Worm (Caenorhabditis elegans) whole organism, young adult: ENCODE results near the gene dnc-1.

ENCODE experiments used
- B0019.2 ChIP-seq: fragments of 200-800 bp; sonication (Bioruptor generic); conservative IDR thresholded peaks from 2 replicates; pipeline ENCODE4 v1.3.6; 2022; ENCODE audit warnings: missing genetic modification reagents, missing genetic modification characterization, missing compliant biosample characterization
- B0261.1 ChIP-seq: sonication (generic microtip); optimal IDR thresholded peaks from 2 replicates; lab custom pipeline; 2016; ENCODE audit warnings: mild to moderate bottlenecking, missing genetic modification characterization, moderate library complexity, missing compliant biosample characterization
- B0336.3 ChIP-seq: fragments of 200-800 bp; sonication (Bioruptor generic); IDR thresholded peaks from 2 replicates; pipeline ENCODE4 v1.3.6; 2022; ENCODE audit warnings: missing genetic modification characterization, missing compliant biosample characterization
- D2030.7 ChIP-seq: fragments of 200-800 bp; sonication (Bioruptor generic); IDR thresholded peaks from 2 replicates; pipeline ENCODE4 v1.3.6; 2022; ENCODE audit warnings: missing genetic modification reagents, missing genetic modification characterization, missing compliant biosample characterization
- F10E7.11 ChIP-seq: sonication (generic microtip); optimal IDR thresholded peaks from 2 replicates; lab custom pipeline; 2017; ENCODE audit warnings: mild to moderate bottlenecking, missing genetic modification characterization, moderate library complexity, missing compliant biosample characterization
- F33H1.4 ChIP-seq: fragments of 200-800 bp; sonication (Bioruptor generic); IDR thresholded peaks from 2 replicates; pipeline ENCODE4 v1.3.6; 2022; ENCODE audit warnings: missing genetic modification reagents, missing genetic modification characterization, missing compliant biosample characterization
- F37B4.10 ChIP-seq: fragments of 200-800 bp; sonication (Bioruptor generic); IDR thresholded peaks from 2 replicates; pipeline ENCODE4 v1.3.6; 2022; ENCODE audit warnings: missing genetic modification characterization, missing compliant biosample characterization
- F52B5.7 ChIP-seq: sonication (generic microtip); optimal IDR thresholded peaks from 2 replicates; lab custom pipeline; 2016; ENCODE audit warnings: mild to moderate bottlenecking, missing genetic modification characterization, missing compliant biosample characterization
- K11D2.4 ChIP-seq: fragments of 200-800 bp; sonication (Bioruptor generic); IDR thresholded peaks from 2 replicates; pipeline ENCODE4 v1.3.6; 2022; ENCODE audit warnings: missing genetic modification reagents, missing genetic modification characterization, missing compliant biosample characterization
- Y53G8AR.9 ChIP-seq: fragments of 200-800 bp; sonication (Bioruptor generic); conservative IDR thresholded peaks from 2 replicates; pipeline ENCODE4 v1.3.6; 2022; ENCODE audit warnings: missing genetic modification reagents, missing genetic modification characterization, missing compliant biosample characterization
- Y67H2A.10 ChIP-seq: fragments of 200-800 bp; sonication (Bioruptor generic); conservative IDR thresholded peaks from 2 replicates; pipeline ENCODE4 v1.3.6; 2022; ENCODE audit warnings: missing genetic modification reagents, missing genetic modification characterization, missing compliant biosample characterization
- Y95B8A.8 ChIP-seq: fragments of 200-800 bp; sonication (Bioruptor generic); IDR thresholded peaks from 2 replicates; pipeline ENCODE4 v1.3.6; 2022; ENCODE audit warnings: missing genetic modification reagents, missing genetic modification characterization, missing compliant biosample characterization
- ama-1 ChIP-seq, 3 experiments: fragments of 150-350 bp in 1 of 3; sonication (generic microtip) in 2 of 3; optimal IDR thresholded peaks; 2 replicates each; lab custom pipeline; 2014 to 2018; ENCODE audit warnings: missing biosample characterization in 2 of 3, missing genetic modification characterization in 2 of 3, missing genetic modification reagents in 2 of 3
- aptf-2 ChIP-seq: fragments of 200-800 bp; sonication (Bioruptor generic); conservative IDR thresholded peaks from 2 replicates; pipeline ENCODE4 v1.3.6; 2022; ENCODE audit warnings: missing genetic modification reagents, missing genetic modification characterization, missing compliant biosample characterization
- athp-1 ChIP-seq: sonication (generic microtip); optimal IDR thresholded peaks from 2 replicates; lab custom pipeline; 2017; ENCODE audit warnings: mild to moderate bottlenecking, missing genetic modification characterization, missing compliant biosample characterization
- attf-3 ChIP-seq: fragments of 200-800 bp; sonication (Bioruptor generic); conservative IDR thresholded peaks from 2 replicates; pipeline ENCODE4 v1.3.6; 2022; ENCODE audit warnings: missing genetic modification reagents, missing genetic modification characterization, missing compliant biosample characterization
- cebp-1 ChIP-seq, 2 experiments: fragments of 200-800 bp in 1 of 2; sonication (Bioruptor generic) in 1 of 2; sonication (generic microtip) in 1 of 2; IDR thresholded peaks in 1 of 2; optimal IDR thresholded peaks in 1 of 2; 2 replicates each; pipeline versions ENCODE4 v1.3.6 to Lab custom; 2017 to 2022; ENCODE audit warnings: missing compliant biosample characterization in 2 of 2, missing genetic modification characterization in 2 of 2, mild to moderate bottlenecking in 1 of 2, missing genetic modification reagents in 1 of 2, moderate library complexity in 1 of 2
- ceh-58 ChIP-seq: fragments of 200-800 bp; sonication (Bioruptor generic); IDR thresholded peaks from 2 replicates; pipeline ENCODE4 v1.3.6; 2022; ENCODE audit warnings: missing genetic modification characterization, missing compliant biosample characterization
- efl-1 ChIP-seq: fragments of 150-350 bp; optimal IDR thresholded peaks from 2 replicates; lab custom pipeline; 2014; ENCODE audit warnings: missing biosample characterization, missing genetic modification reagents, missing genetic modification characterization
- ets-4 ChIP-seq: fragments of 200-800 bp; sonication (Bioruptor generic); optimal IDR thresholded peaks from 2 replicates; lab custom pipeline; 2018; ENCODE audit warnings: mild to moderate bottlenecking, missing genetic modification characterization, missing compliant biosample characterization
- him-1 ChIP-seq: sonication (generic microtip); optimal IDR thresholded peaks from 2 replicates; lab custom pipeline; 2016; ENCODE audit warnings: missing genotype, missing genetic modification reagents, missing genetic modification characterization, missing compliant biosample characterization
- hlh-12 ChIP-seq: sonication (generic microtip); optimal IDR thresholded peaks from 2 replicates; lab custom pipeline; 2016; ENCODE audit warnings: missing genetic modification characterization, missing compliant biosample characterization
- hlh-26 ChIP-seq: fragments of 200-800 bp; sonication (Bioruptor generic); conservative IDR thresholded peaks from 2 replicates; pipeline ENCODE4 v1.3.6; 2022; ENCODE audit warnings: missing genetic modification reagents, missing genetic modification characterization, missing compliant biosample characterization
- hsf-1 ChIP-seq: fragments of 200-800 bp; sonication (Bioruptor generic); IDR thresholded peaks from 2 replicates; pipeline ENCODE4 v1.3.6; 2022; ENCODE audit warnings: missing genetic modification reagents, missing genetic modification characterization, missing compliant biosample characterization
- lin-40 ChIP-seq: sonication (generic microtip); optimal IDR thresholded peaks from 2 replicates; lab custom pipeline; 2016; ENCODE audit warnings: missing genetic modification characterization, mild to moderate bottlenecking, missing compliant biosample characterization, missing genotype, missing genetic modification reagents
- lin-54 ChIP-seq: fragments of 200-800 bp; sonication (Bioruptor generic); optimal IDR thresholded peaks from 2 replicates; lab custom pipeline; 2018; ENCODE audit warnings: mild to moderate bottlenecking, missing genetic modification characterization, missing compliant biosample characterization
- lsl-1 ChIP-seq: fragments of 200-800 bp; sonication (Bioruptor generic); optimal IDR thresholded peaks from 2 replicates; lab custom pipeline; 2018; ENCODE audit warnings: mild to moderate bottlenecking, missing genetic modification characterization, moderate library complexity, missing compliant biosample characterization
- lsy-27 ChIP-seq: sonication (generic microtip); optimal IDR thresholded peaks from 2 replicates; lab custom pipeline; 2017; ENCODE audit warnings: missing genetic modification characterization, mild to moderate bottlenecking, missing compliant biosample characterization, antibody characterized with exemption, missing genotype, borderline replicate concordance; ENCODE audit not compliant: insufficient read depth
- madf-8 ChIP-seq: fragments of 200-800 bp; sonication (Bioruptor generic); conservative IDR thresholded peaks from 2 replicates; pipeline ENCODE4 v1.3.6; 2022; ENCODE audit warnings: missing genetic modification reagents, missing genetic modification characterization, missing compliant biosample characterization
- mes-4 ChIP-seq: sonication (generic microtip); optimal IDR thresholded peaks from 2 replicates; lab custom pipeline; 2016; ENCODE audit warnings: missing genotype, missing genetic modification characterization, missing compliant biosample characterization
- mxl-1 ChIP-seq: sonication (generic microtip); optimal IDR thresholded peaks from 2 replicates; lab custom pipeline; 2016; ENCODE audit warnings: missing genetic modification characterization, missing compliant biosample characterization
- pbrm-1 ChIP-seq: fragments of 200-800 bp; sonication (Bioruptor generic); IDR thresholded peaks from 2 replicates; pipeline ENCODE4 v1.3.6; 2022; ENCODE audit warnings: missing genetic modification reagents, missing genetic modification characterization, missing compliant biosample characterization
- pha-4 ChIP-seq: fragments of 150-350 bp; sonication (generic microtip); optimal IDR thresholded peaks from 2 replicates; lab custom pipeline; 2014; ENCODE audit warnings: missing biosample characterization, missing genetic modification reagents, missing genetic modification characterization
- rec-8 ChIP-seq, 2 experiments: sonication (generic microtip); optimal IDR thresholded peaks; 2 replicates each; lab custom pipeline; 2016; ENCODE audit warnings: mild to moderate bottlenecking in 2 of 2, missing genetic modification characterization in 2 of 2, missing genetic modification reagents in 2 of 2, missing genotype in 2 of 2, missing biosample characterization in 1 of 2, missing compliant biosample characterization in 1 of 2, moderate library complexity in 1 of 2
- tbp1 ChIP-seq: fragments of 200-800 bp; sonication (Bioruptor generic); optimal IDR thresholded peaks from 2 replicates; lab custom pipeline; 2018; ENCODE audit warnings: mild to moderate bottlenecking, missing genetic modification characterization, missing compliant biosample characterization
- tbx-9 ChIP-seq: sonication (generic microtip); optimal IDR thresholded peaks from 2 replicates; lab custom pipeline; 2016; ENCODE audit warnings: borderline replicate concordance, missing genetic modification characterization, inconsistent platforms, missing compliant biosample characterization
- ztf-28 ChIP-seq: fragments of 200-800 bp; sonication (Bioruptor generic); IDR thresholded peaks from 2 replicates; pipeline ENCODE4 v1.3.6; 2022; ENCODE audit warnings: missing genetic modification reagents, missing genetic modification characterization, missing compliant biosample characterization

The dnc-1 gene

DNA sequence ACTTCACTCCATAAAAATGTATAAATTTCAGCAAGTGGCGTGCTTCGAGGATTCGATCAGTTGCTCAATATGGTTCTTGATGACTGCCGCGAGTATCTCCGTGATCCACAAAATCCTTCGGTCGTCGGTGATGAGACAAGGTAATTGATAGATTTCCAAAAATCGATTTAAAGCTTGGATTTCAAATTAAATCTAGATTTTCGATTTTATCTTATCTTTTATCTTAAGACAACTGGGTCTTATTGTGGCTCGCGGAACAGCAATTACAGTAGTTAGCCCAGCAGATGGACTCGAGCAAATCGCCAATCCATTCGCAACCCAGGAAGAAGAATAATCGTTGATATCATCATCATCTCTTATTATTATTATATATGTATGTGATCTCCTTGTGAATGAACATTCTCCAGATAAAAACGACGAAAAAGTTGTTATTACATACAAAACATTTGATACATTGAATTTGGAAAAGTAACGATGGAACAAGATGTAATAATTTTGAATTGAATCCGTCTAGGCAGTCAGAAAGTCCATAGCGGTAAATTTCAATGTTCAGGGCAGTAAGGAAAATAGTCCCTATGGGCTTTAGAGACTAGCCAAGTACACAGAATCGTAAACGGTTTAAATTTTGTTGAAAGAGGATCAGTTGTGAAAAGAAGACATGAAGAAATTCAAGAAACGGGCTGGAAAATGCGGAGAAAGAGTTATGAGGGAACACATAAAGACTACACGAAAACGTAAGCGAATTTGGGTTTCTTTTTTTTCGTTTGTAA lies 959 bp upstream of the dnc-1 start (continued):
- TF ChIP-seq cebp-1 (GFP tag; IDR thresholded peaks at IDR 0.05; lab: Robert Waterston, UW): 0 out of 2 replicates have a peak, but pooled peaks have one; percentile 7
- peak; percentile 82 for TF ChIP-seq cebp-1 (tag; optimal IDR thresholded peaks at IDR 0.05; lab: Kevin White, UChicago)
- TF ChIP-seq lin-54 (GFP tag; lab: Kevin White, UChicago): no peak
- no peak for TF ChIP-seq tbx-9 (tag; lab: Kevin White, UChicago)
- no peak for TF ChIP-seq efl-1 (GFP tag; lab: Kevin White, UChicago)
- no peak for TF ChIP-seq lsy-27 (tag; lab: Kevin White, UChicago)
- TF ChIP-seq lin-40: peak; percentile 6
- peak; percentile 58; the same call in 1 of the 2 replicates for TF ChIP-seq pbrm-1 (GFP tag; lab: Robert Waterston, UW)
- peak; percentile 86 for TF ChIP-seq F52B5.7 (tag; lab: Kevin White, UChicago)
- no peak for TF ChIP-seq hlh-12
- TF ChIP-seq F37B4.10 (GFP tag; lab: Robert Waterston, UW): no peak
- peak; percentile 3 for TF ChIP-seq B0261.1 (tag; lab: Kevin White, UChicago)
- peak; percentile 63; the same call in 1 of the 2 replicates for TF ChIP-seq K11D2.4 (GFP tag; lab: Robert Waterston, UW)
- no peak for TF ChIP-seq aptf-2 (GFP tag; lab: Robert Waterston, UW)
- TF ChIP-seq ceh-58: no peak
- TF ChIP-seq Y53G8AR.9: peak; percentile 91
- no peak for TF ChIP-seq madf-8
- TF ChIP-seq B0336.3 (GFP tag; lab: Robert Waterston, UW): peak; percentile 84
- peak; percentile 32 for TF ChIP-seq F10E7.11 (tag; lab: Kevin White, UChicago)
- no peak for TF ChIP-seq hlh-26 (GFP tag; lab: Robert Waterston, UW)
- no peak for TF ChIP-seq mes-4 (tag; lab: Kevin White, UChicago)
- TF ChIP-seq, all 124 proteins: peak for 53

DNA sequence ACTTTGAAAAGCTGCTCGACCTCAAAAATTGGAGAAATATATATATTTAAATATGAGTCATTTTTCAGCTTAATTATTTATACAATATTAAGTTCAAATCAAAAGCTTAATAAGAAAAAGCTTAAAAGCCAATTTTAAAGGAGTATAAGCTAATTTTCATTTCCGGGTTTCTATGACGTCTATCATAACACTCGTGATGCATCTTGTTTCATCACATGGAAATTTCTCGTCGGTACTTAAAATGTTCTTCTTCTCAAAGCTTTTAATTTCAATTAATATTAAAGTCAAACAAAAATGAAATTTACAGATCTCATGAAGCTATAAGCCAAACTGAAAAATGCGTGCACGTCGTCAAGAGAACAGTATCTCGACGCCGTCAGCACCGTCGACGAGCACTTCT lies 13.2 kb downstream of the dnc-1 start, which contains the start of gene rbr-2:
TSS of gene rbr-2 (plus strand) at position 301 of the 400 bp plus-strand sequence.
- no peak for TF ChIP-seq ets-4 (GFP tag; lab: Kevin White, UChicago)
- TF ChIP-seq rec-8 (tag; optimal IDR thresholded peaks at IDR 0.05; lab: Kevin White, UChicago): no peak
- no peak for TF ChIP-seq B0336.3 (GFP tag; lab: Robert Waterston, UW)
- TF ChIP-seq B0019.2 (GFP tag; lab: Robert Waterston, UW): no peak
- no peak for TF ChIP-seq Y67H2A.10 (GFP tag; lab: Robert Waterston, UW)
- TF ChIP-seq tbp1 (GFP tag; lab: Kevin White, UChicago): no peak
- no peak for TF ChIP-seq lsl-1
- no peak for TF ChIP-seq him-1 (tag; lab: Kevin White, UChicago)
- no peak for TF ChIP-seq Y95B8A.8 (GFP tag; lab: Robert Waterston, UW)
- no peak for TF ChIP-seq ztf-28 (GFP tag; lab: Robert Waterston, UW)
- no peak for TF ChIP-seq F33H1.4 (GFP tag; lab: Robert Waterston, UW)
- TF ChIP-seq D2030.7 (GFP tag; lab: Robert Waterston, UW): no peak
- TF ChIP-seq pha-4 (tag; lab: Kevin White, UChicago): no peak
- TF ChIP-seq hsf-1 (GFP tag; lab: Robert Waterston, UW): no peak
- TF ChIP-seq mxl-1 (tag; lab: Kevin White, UChicago): no peak
- no peak for TF ChIP-seq athp-1 (tag; lab: Kevin White, UChicago)
- no peak for TF ChIP-seq ama-1 (optimal IDR thresholded peaks at IDR 0.05; lab: Kevin White, UChicago)
- TF ChIP-seq ama-1 (GFP tag; optimal IDR thresholded peaks at IDR 0.05; lab: Kevin White, UChicago): no peak
- TF ChIP-seq attf-3 (GFP tag; lab: Robert Waterston, UW): no peak
